Worm (Caenorhabditis elegans) whole organism, midembryonic: ENCODE results near the gene nhr-177.

ENCODE experiments used
- T22C8.4 ChIP-seq: fragments of 200-800 bp; sonication (Bioruptor generic); IDR thresholded peaks from 2 replicates; pipeline ENCODE4 v1.3.6; 2022; ENCODE audit warnings: missing genetic modification characterization, missing compliant biosample characterization
- flt-1 ChIP-seq: fragments of 200-800 bp; sonication (Bioruptor generic); IDR thresholded peaks from 2 replicates; pipeline ENCODE4 v1.3.6; 2022; ENCODE audit warnings: missing genetic modification characterization, missing compliant biosample characterization
- klf-2 ChIP-seq: fragments of 200-800 bp; sonication (Bioruptor generic); conservative IDR thresholded peaks from 2 replicates; pipeline ENCODE4 v1.3.6; 2022; ENCODE audit warnings: missing genetic modification reagents, missing genetic modification characterization, missing compliant biosample characterization
- med-1 ChIP-seq: sonication (generic microtip); optimal IDR thresholded peaks from 2 replicates; lab custom pipeline; 2017; ENCODE audit warnings: missing genetic modification characterization, mild to moderate bottlenecking, missing compliant biosample characterization, antibody characterized with exemption, missing genetic modification reagents; ENCODE audit not compliant: insufficient read depth
- ref-1 ChIP-seq: fragments of 200-800 bp; sonication (Bioruptor generic); conservative IDR thresholded peaks from 2 replicates; pipeline ENCODE4 v1.3.6; 2022; ENCODE audit warnings: missing genetic modification reagents, missing genetic modification characterization, missing compliant biosample characterization
- tab-1 ChIP-seq: fragments of 200-800 bp; sonication (Bioruptor generic); IDR thresholded peaks from 2 replicates; pipeline ENCODE4 v1.3.6; 2022; ENCODE audit warnings: missing genetic modification characterization, missing compliant biosample characterization

The nhr-177 gene

DNA sequence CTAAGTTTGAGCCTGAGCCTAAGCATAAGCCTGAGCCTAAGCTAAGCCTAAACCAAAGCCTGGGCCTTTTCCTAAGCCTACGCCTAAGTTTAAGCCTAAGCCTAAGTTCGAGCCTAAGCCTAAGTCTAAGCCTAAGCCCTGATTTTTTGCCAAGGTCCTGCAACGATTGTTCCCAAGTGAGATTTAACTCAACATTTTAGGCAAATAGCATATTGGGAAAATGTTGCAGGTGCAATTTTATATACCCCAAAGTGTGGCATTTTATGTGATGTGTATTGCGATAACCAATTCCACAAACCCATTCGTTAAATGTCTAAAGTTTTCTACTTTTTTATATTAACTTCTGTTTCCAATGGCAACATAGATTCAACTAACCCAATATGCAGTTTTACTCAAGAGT is 52.2 kb downstream of the nhr-177 start, which contains the start of gene irld-40:
irld-40 (plus strand) TSS at position 301 of the 400 bp plus-strand sequence.
- no peak for TF ChIP-seq flt-1 (GFP tag; lab: Robert Waterston, UW)
- TF ChIP-seq T22C8.4, result no peak
- TF ChIP-seq med-1 (GFP tag; lab: Kevin White, UChicago), result no peak
- no peak for TF ChIP-seq klf-2 (GFP tag; lab: Robert Waterston, UW)
- TF ChIP-seq tab-1 (GFP tag; lab: Robert Waterston, UW), result no peak
- TF ChIP-seq ref-1, result no peak
